Fruit fly (Drosophila melanogaster) whole organism, embryonic: Measurements from ENCODE around the gene vsg.

ENCODE experiments used
- Ada2b ChIP-seq: fragments of 200-800 bp; sonication (Bioruptor generic); IDR thresholded peaks from 2 replicates; pipeline ENCODE4 v1.3.6; 2022; ENCODE audit warnings: missing biosample characterization, missing genetic modification characterization
- Atf6 ChIP-seq: fragments of 200-800 bp; sonication (Bioruptor generic); IDR thresholded peaks from 2 replicates; pipeline ENCODE4 v1.3.6; 2022; ENCODE audit warnings: missing biosample characterization, missing genetic modification characterization
- B-H1 ChIP-seq: fragments of 200-800 bp; sonication (Bioruptor generic); IDR thresholded peaks from 3 replicates; pipeline ENCODE4 v1.3.6; 2022; ENCODE audit warnings: missing biosample characterization, missing genetic modification characterization
- Bdp1 ChIP-seq: fragments of 200-800 bp; sonication (Bioruptor generic); optimal IDR thresholded peaks from 3 replicates; lab custom pipeline; 2016; ENCODE audit warnings: missing biosample characterization, missing genetic modification characterization
- CG13894 ChIP-seq: fragments of 200-800 bp; sonication (Bioruptor generic); optimal IDR thresholded peaks from 3 replicates; lab custom pipeline; 2018; ENCODE audit warnings: missing biosample characterization, mild to moderate bottlenecking, missing genetic modification characterization, moderate library complexity
- CG14014 ChIP-seq: fragments of 200-800 bp; sonication (Bioruptor generic); IDR thresholded peaks from 2 replicates; pipeline ENCODE4 v1.3.6; 2022; ENCODE audit warnings: missing biosample characterization, missing genetic modification characterization
- CG14860 ChIP-seq: fragments of 200-800 bp; sonication (Bioruptor generic); IDR thresholded peaks from 3 replicates; pipeline ENCODE4 v1.3.6; 2022; ENCODE audit warnings: missing biosample characterization, missing genetic modification characterization; ENCODE audit not compliant: partially characterized antibody
- CG1529 ChIP-seq: fragments of 200-800 bp; sonication (Bioruptor generic); optimal IDR thresholded peaks from 3 replicates; lab custom pipeline; 2018; ENCODE audit warnings: missing biosample characterization, missing genetic modification characterization
- CG17802 ChIP-seq: fragments of 200-800 bp; sonication (Bioruptor generic); optimal IDR thresholded peaks from 2 replicates; lab custom pipeline; 2018; ENCODE audit warnings: missing biosample characterization, mild to moderate bottlenecking, missing genetic modification characterization, moderate library complexity
- CG1792 ChIP-seq: fragments of 200-800 bp; sonication (Bioruptor generic); optimal IDR thresholded peaks from 2 replicates; lab custom pipeline; 2016; ENCODE audit warnings: missing biosample characterization, missing genetic modification characterization
- CG18619 ChIP-seq: fragments of 200-800 bp; sonication (Bioruptor generic); optimal IDR thresholded peaks from 3 replicates; lab custom pipeline; 2017; ENCODE audit warnings: missing biosample characterization, mild to moderate bottlenecking, missing genetic modification characterization
- CG2678 ChIP-seq: fragments of 200-800 bp; sonication (Bioruptor generic); optimal IDR thresholded peaks from 3 replicates; lab custom pipeline; 2019; ENCODE audit warnings: missing biosample characterization, mild to moderate bottlenecking, missing genetic modification characterization, moderate library complexity
- CG30403 ChIP-seq: fragments of 200-800 bp; sonication (Bioruptor generic); optimal IDR thresholded peaks from 3 replicates; lab custom pipeline; 2016; ENCODE audit warnings: missing biosample characterization, missing genetic modification characterization
- CG32532 ChIP-seq: fragments of 200-800 bp; sonication (Bioruptor generic); IDR thresholded peaks from 2 replicates; pipeline ENCODE4 v1.3.6; 2022; ENCODE audit warnings: missing biosample characterization, missing genetic modification characterization
- CG4404 ChIP-seq: fragments of 200-800 bp; sonication (Bioruptor generic); IDR thresholded peaks from 2 replicates; pipeline ENCODE4 v1.3.6; 2022; ENCODE audit warnings: missing biosample characterization, missing genetic modification characterization
- CG4424 ChIP-seq: fragments of 200-800 bp; sonication (Bioruptor generic); optimal IDR thresholded peaks from 3 replicates; lab custom pipeline; 2016; ENCODE audit warnings: missing biosample characterization, missing genetic modification characterization
- CG6175 ChIP-seq: fragments of 200-800 bp; sonication (Bioruptor generic); IDR thresholded peaks from 3 replicates; pipeline ENCODE4 v1.3.6; 2022; ENCODE audit warnings: missing biosample characterization, missing genetic modification characterization
- CG6813 ChIP-seq: fragments of 200-800 bp; sonication (Bioruptor generic); optimal IDR thresholded peaks from 2 replicates; lab custom pipeline; 2017; ENCODE audit warnings: missing biosample characterization, missing genetic modification characterization, mild to moderate bottlenecking, moderate library complexity, missing genetic modification reagents
- CG7372 ChIP-seq: fragments of 200-800 bp; sonication (Bioruptor generic); IDR thresholded peaks from 2 replicates; pipeline ENCODE4 v1.3.6; 2022; ENCODE audit warnings: missing biosample characterization, missing genetic modification characterization
- CG8290 ChIP-seq, 3 experiments: fragments of 200-800 bp; sonication (Bioruptor generic); optimal IDR thresholded peaks; 2 replicates each; lab custom pipeline; 2016 to 2019; ENCODE audit warnings: missing biosample characterization in 3 of 3, missing genetic modification characterization in 3 of 3, mild to moderate bottlenecking in 2 of 3, moderate library complexity in 1 of 3
- CG8924 ChIP-seq: fragments of 200-800 bp; optimal IDR thresholded peaks from 3 replicates; lab custom pipeline; 2019; ENCODE audit warnings: missing biosample characterization, mild to moderate bottlenecking, missing genetic modification characterization, moderate library complexity
- CG8944 ChIP-seq: fragments of 200-800 bp; sonication (Bioruptor generic); optimal IDR thresholded peaks from 3 replicates; lab custom pipeline; 2016; ENCODE audit warnings: missing biosample characterization, missing genetic modification characterization
- CTCF ChIP-seq: fragments of 200-800 bp; sonication (Bioruptor generic); optimal IDR thresholded peaks from 2 replicates; lab custom pipeline; 2017; ENCODE audit warnings: missing biosample characterization, mild to moderate bottlenecking, missing genetic modification characterization, moderate library complexity
- CkIIα-i1 ChIP-seq: fragments of 200-800 bp; sonication (Bioruptor generic); IDR thresholded peaks from 2 replicates; pipeline ENCODE4 v1.3.6; 2022; ENCODE audit warnings: missing biosample characterization, missing genetic modification characterization
- H15 ChIP-seq: fragments of 200-800 bp; sonication (Bioruptor generic); IDR thresholded peaks from 3 replicates; pipeline ENCODE4 v1.3.6; 2022; ENCODE audit warnings: missing biosample characterization, missing genetic modification characterization
- HLH4C ChIP-seq: fragments of 200-800 bp; sonication (Bioruptor generic); IDR thresholded peaks from 3 replicates; pipeline ENCODE4 v1.3.6; 2022; ENCODE audit warnings: missing biosample characterization, missing genetic modification characterization; ENCODE audit not compliant: partially characterized antibody
- Hmx ChIP-seq: fragments of 200-800 bp; sonication (Bioruptor generic); optimal IDR thresholded peaks from 2 replicates; lab custom pipeline; 2016; ENCODE audit warnings: missing biosample characterization, missing genetic modification characterization
- Nf-YA ChIP-seq: fragments of 200-800 bp; sonication (Bioruptor generic); IDR thresholded peaks from 2 replicates; pipeline ENCODE4 v1.3.6; 2022; ENCODE audit warnings: missing biosample characterization, missing genetic modification characterization
- Rx ChIP-seq: fragments of 200-800 bp; sonication (Bioruptor generic); IDR thresholded peaks from 2 replicates; pipeline ENCODE4 v1.3.6; 2022; ENCODE audit warnings: missing biosample characterization, missing genetic modification characterization
- Side ChIP-seq: fragments of 200-800 bp; sonication (Bioruptor generic); optimal IDR thresholded peaks from 2 replicates; lab custom pipeline; 2016; ENCODE audit warnings: missing biosample characterization, missing genetic modification characterization
- Sox102F ChIP-seq: fragments of 200-800 bp; sonication (Bioruptor generic); optimal IDR thresholded peaks from 2 replicates; lab custom pipeline; 2018; ENCODE audit warnings: missing biosample characterization, mild to moderate bottlenecking, missing genetic modification characterization, moderate library complexity
- Trl ChIP-seq, 3 experiments: fragments of >200 bp in 2 of 3; fragments of 200-800 bp in 1 of 3; sonication (Bioruptor generic) in 1 of 3; optimal IDR thresholded peaks; 2 replicates in 1 of 3; 3 replicates in 2 of 3; lab custom pipeline; 2016 to 2017; ENCODE audit warnings: missing biosample characterization in 1 of 3, missing genetic modification characterization in 1 of 3
- Xbp1 ChIP-seq: fragments of 200-800 bp; sonication (Bioruptor generic); optimal IDR thresholded peaks from 3 replicates; lab custom pipeline; 2016; ENCODE audit warnings: missing biosample characterization, mild to moderate bottlenecking, missing genetic modification characterization
- ab ChIP-seq: fragments of 200-800 bp; sonication (Bioruptor generic); optimal IDR thresholded peaks from 2 replicates; lab custom pipeline; 2016; ENCODE audit warnings: missing biosample characterization, missing genetic modification characterization
- bcd ChIP-seq: fragments of 200-800 bp; sonication (Bioruptor generic); optimal IDR thresholded peaks from 2 replicates; lab custom pipeline; 2017; ENCODE audit warnings: missing biosample characterization, mild to moderate bottlenecking, missing genetic modification characterization
- cg ChIP-seq: fragments of 200-800 bp; sonication (Bioruptor generic); optimal IDR thresholded peaks from 3 replicates; lab custom pipeline; 2019; ENCODE audit warnings: missing biosample characterization, mild to moderate bottlenecking, missing genetic modification characterization, moderate library complexity
- corto ChIP-seq: fragments of 200-800 bp; sonication (Bioruptor generic); optimal IDR thresholded peaks from 2 replicates; lab custom pipeline; 2016; ENCODE audit warnings: missing biosample characterization, mild to moderate bottlenecking, missing genetic modification characterization, moderate library complexity
- dpn ChIP-seq, 2 experiments: fragments of 200-800 bp; sonication (Bioruptor generic); optimal IDR thresholded peaks; 3 replicates each; lab custom pipeline; 2016; ENCODE audit warnings: missing biosample characterization in 2 of 2, missing genetic modification characterization in 2 of 2
- dysf ChIP-seq: fragments of 200-800 bp; sonication (Bioruptor generic); IDR thresholded peaks from 3 replicates; pipeline ENCODE4 v1.3.6; 2022; ENCODE audit warnings: missing biosample characterization, missing genetic modification characterization
- gfzf ChIP-seq: fragments of 200-800 bp; sonication (Bioruptor generic); optimal IDR thresholded peaks from 2 replicates; lab custom pipeline; 2016; ENCODE audit warnings: missing biosample characterization, mild to moderate bottlenecking, missing genetic modification characterization, moderate library complexity
- lab ChIP-seq: fragments of 200-800 bp; sonication (Bioruptor generic); optimal IDR thresholded peaks from 3 replicates; lab custom pipeline; 2017; ENCODE audit warnings: missing biosample characterization, missing genetic modification characterization, mild to moderate bottlenecking, moderate library complexity, missing genetic modification reagents
- lilli ChIP-seq: fragments of 200-800 bp; sonication (Bioruptor generic); optimal IDR thresholded peaks from 3 replicates; lab custom pipeline; 2016; ENCODE audit warnings: missing biosample characterization, missing genetic modification characterization
- mam ChIP-seq: fragments of 200-800 bp; sonication (Bioruptor generic); optimal IDR thresholded peaks from 3 replicates; lab custom pipeline; 2016; ENCODE audit warnings: missing biosample characterization, missing genetic modification characterization
- prd ChIP-seq, 3 experiments: fragments of >200 bp in 2 of 3; fragments of 200-800 bp in 1 of 3; sonication (Bioruptor generic) in 1 of 3; optimal IDR thresholded peaks in 2 of 3; IDR thresholded peaks in 1 of 3; 2 replicates in 2 of 3; 3 replicates in 1 of 3; pipeline versions ENCODE4 v1.3.6 to Lab custom; 2017 to 2022; ENCODE audit warnings: missing biosample characterization in 1 of 3, missing genetic modification characterization in 1 of 3
- row ChIP-seq: fragments of 200-800 bp; sonication (Bioruptor generic); IDR thresholded peaks from 3 replicates; pipeline ENCODE4 v1.3.6; 2022; ENCODE audit warnings: missing biosample characterization, missing genetic modification characterization
- sens ChIP-seq: fragments of 200-800 bp; sonication (Bioruptor generic); peaks from one replicate; lab custom pipeline; 2016; ENCODE audit warnings: missing biosample characterization, missing genetic modification characterization
- sisA ChIP-seq: fragments of 200-800 bp; sonication (Bioruptor generic); IDR thresholded peaks from 2 replicates; pipeline ENCODE4 v1.3.6; 2022; ENCODE audit warnings: missing biosample characterization, missing genetic modification characterization
- sqz ChIP-seq: fragments of 200-800 bp; sonication (Bioruptor generic); optimal IDR thresholded peaks from 3 replicates; lab custom pipeline; 2018; ENCODE audit warnings: missing biosample characterization, mild to moderate bottlenecking, missing genetic modification characterization
- tup ChIP-seq: fragments of 200-800 bp; sonication (Bioruptor generic); optimal IDR thresholded peaks from 2 replicates; lab custom pipeline; 2016; ENCODE audit warnings: missing biosample characterization, mild to moderate bottlenecking, missing genetic modification characterization, moderate library complexity
- wdn ChIP-seq: fragments of 200-800 bp; sonication (Bioruptor generic); IDR thresholded peaks from 2 replicates; pipeline ENCODE4 v1.3.6; 2022; ENCODE audit warnings: missing biosample characterization, missing genetic modification characterization

The vsg gene

DNA sequence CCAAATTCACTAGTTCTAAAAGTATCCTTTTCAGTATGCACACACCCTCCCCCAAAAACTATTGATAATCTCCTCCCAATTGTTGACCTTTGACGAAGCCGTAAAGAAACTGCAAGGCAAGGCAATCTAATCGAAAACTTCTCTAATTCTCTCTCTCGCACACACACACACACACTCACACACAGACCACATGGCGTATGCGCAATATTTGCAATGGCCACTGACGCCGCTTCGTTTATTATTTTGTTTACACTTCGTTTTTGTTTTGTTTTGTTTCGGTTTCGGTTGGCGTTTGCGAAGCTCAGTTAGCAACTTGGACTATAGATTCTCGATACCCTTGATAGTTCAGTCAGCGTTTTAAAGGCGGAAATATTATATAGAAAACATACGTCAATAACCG lies 24.3 kb upstream of the vsg start (continued):
- TF ChIP-seq CG7372 (GFP tag; lab: Robert Waterston, UW) (peak; percentile 59; the same call in 1 of the 2 replicates), tup (GFP tag; lab: Kevin White, UChicago) (no peak), H15 (no peak), CTCF (no peak), CG8944 (GFP tag; lab: Kevin White, UChicago) (no peak), CG1792 (GFP tag; lab: Kevin White, UChicago) (no peak), sens (GFP tag; lab: Kevin White, UChicago) (no peak), CG17802 (tag; lab: Kevin White, UChicago) (no peak), wdn (GFP tag; lab: Robert Waterston, UW) (no peak), Atf6 (0 out of 2 replicates have a peak, but pooled peaks have one; percentile 37), bcd (GFP tag; lab: Kevin White, UChicago) (no peak), CG4424 (no peak), CG6175 (GFP tag; lab: Robert Waterston, UW) (no peak), cg (peak; percentile 17), Side (GFP tag; lab: Kevin White, UChicago) (no peak), CG4404 (GFP tag; lab: Robert Waterston, UW) (no peak), sqz (GFP tag; lab: Kevin White, UChicago) (no peak), CG8290 (GFP tag; optimal IDR thresholded peaks at IDR 0.05; lab: Kevin White, UChicago) (no peak), CG8290 (tag; optimal IDR thresholded peaks at IDR 0.05; lab: Kevin White, UChicago) (no peak), CG13894 (no peak), dysf (GFP tag; lab: Robert Waterston, UW) (no peak), B-H1 (GFP tag; lab: Robert Waterston, UW) (no peak), Bdp1 (GFP tag; lab: Kevin White, UChicago) (no peak), corto (GFP tag; lab: Kevin White, UChicago) (no peak), CG1529 (no peak), gfzf (GFP tag; lab: Kevin White, UChicago) (no peak), CG18619 (GFP tag; lab: Kevin White, UChicago) (no peak), Trl (optimal IDR thresholded peaks at IDR 0.05; lab: Kevin White, UChicago) (peak in 1 of 2 experiments; percentile 5), Trl (GFP tag; optimal IDR thresholded peaks at IDR 0.05; lab: Kevin White, UChicago) (no peak), CG8924 (no peak)
- TF ChIP-seq, all 482 proteins: peak for 5

DNA sequence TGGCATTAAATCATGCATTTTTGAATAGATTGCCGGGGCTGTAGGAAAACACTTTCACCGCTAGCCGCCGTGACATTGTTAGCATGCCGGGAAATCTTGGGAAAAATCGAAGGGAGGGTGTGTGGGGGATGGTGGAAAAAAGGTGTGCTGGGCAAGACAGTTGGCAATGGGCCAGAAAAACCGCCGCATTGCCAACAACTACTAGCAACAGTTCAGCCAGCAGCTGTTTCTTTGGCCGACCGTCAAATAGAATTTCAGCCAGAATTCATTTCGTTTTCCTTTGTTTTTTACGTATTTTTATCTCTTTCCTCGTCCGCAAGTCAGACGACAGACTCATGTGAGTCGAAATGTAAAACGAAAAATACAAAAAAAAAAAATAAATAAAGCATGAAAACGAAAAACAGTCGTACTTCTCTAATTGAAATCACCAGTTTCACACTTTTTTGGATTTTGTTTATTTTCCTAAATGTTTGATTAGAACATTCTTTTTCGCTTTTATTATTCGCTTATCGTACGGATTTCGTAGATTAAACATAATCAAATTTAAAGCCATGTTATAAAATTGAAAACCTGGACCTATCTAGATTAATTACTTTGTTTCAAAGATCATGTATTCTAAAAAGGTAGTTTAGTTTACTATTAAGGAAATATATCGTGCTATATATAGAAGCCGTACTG lies 23.2 kb upstream of the vsg start:
- TF ChIP-seq Nf-YA (GFP tag; lab: Robert Waterston, UW) (no peak), Hmx (GFP tag; lab: Kevin White, UChicago) (peak; percentile 30), bcd (GFP tag; lab: Kevin White, UChicago) (peak; percentile 5), CG6813 (GFP tag; lab: Kevin White, UChicago) (no peak), CG14014 (GFP tag; lab: Robert Waterston, UW) (no peak), lab (GFP tag; lab: Kevin White, UChicago) (no peak), sisA (GFP tag; lab: Robert Waterston, UW) (no peak), Side (GFP tag; lab: Kevin White, UChicago) (peak; percentile 5), mam (GFP tag; lab: Kevin White, UChicago) (peak; percentile 33), dpn (GFP tag; optimal IDR thresholded peaks at IDR 0.05; lab: Kevin White, UChicago) (peak in 1 of 2 experiments; percentile 36), ab (GFP tag; lab: Kevin White, UChicago) (no peak), CkIIα-i1 (no peak), row (peak; percentile 62), Xbp1 (peak; percentile 10), lilli (peak; percentile 40), HLH4C (no peak), Ada2b (GFP tag; lab: Robert Waterston, UW) (0 out of 2 replicates have a peak, but pooled peaks have one; percentile 26), CG32532 (GFP tag; lab: Robert Waterston, UW) (peak; percentile 50; the same call in 1 of the 2 replicates), CG14860 (GFP tag; lab: Robert Waterston, UW) (no peak), CG30403 (peak; percentile 46), Rx (GFP tag; lab: Robert Waterston, UW) (no peak), prd (optimal IDR thresholded peaks at IDR 0.05; lab: Kevin White, UChicago) (no peak), prd (GFP tag; IDR thresholded peaks at IDR 0.05; lab: Robert Waterston, UW) (peak; percentile 18; the same call in 1 of the 3 replicates), CG2678 (tag; lab: Kevin White, UChicago) (peak; percentile 81), Sox102F (no peak)
